Worm (Caenorhabditis elegans): ENCODE measurements around the gene F23B12.7.
A peak's percentile ranks its signal among the peaks of the same experiment; 100 is the strongest.

F23B12.7 gene

DNA sequence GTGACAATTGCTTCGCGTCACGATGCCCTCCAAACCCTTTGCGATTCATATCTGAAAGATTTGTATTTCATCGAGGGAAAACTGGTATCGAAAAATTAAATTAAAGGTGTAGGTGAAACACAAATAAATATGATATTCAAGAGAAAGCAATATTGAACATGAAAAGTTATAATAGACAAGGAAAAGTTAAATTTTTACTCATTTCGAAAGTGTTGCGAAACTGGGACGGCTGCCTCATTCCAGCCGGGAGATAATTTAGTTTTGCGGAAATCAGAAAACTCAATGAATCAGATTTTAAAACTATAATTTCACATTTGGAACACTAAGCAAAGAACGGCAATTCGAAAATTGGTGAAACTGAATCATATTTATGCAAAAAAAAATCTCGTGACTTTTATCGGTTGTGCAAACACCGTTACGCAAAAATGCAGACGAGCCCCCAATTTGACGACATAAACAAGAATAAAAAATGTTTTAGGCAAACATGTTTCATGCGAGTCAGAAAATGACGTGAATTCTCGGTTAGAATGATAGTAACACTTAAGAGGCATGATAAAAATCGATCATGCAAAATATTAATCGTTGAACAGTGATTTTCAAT lies 34.4 kb upstream of the F23B12.7 start, which contains the start of the genes nxf-1 and C15H11.11 (continued):
- no peak for TF ChIP-seq mml-1 (tag; optimal IDR thresholded peaks at IDR 0.05)
- TF ChIP-seq fkh-2 (tag; optimal IDR thresholded peaks at IDR 0.05) = no peak
- no peak for TF ChIP-seq aly-2 (tag; optimal IDR thresholded peaks at IDR 0.05)
- TF ChIP-seq ztf-11 (tag; optimal IDR thresholded peaks at IDR 0.05) = no peak
- TF ChIP-seq jun-1 (tag; optimal IDR thresholded peaks at IDR 0.05) = peak; percentile 79
- TF ChIP-seq lin-39 (tag; optimal IDR thresholded peaks at IDR 0.05) = no peak
- TF ChIP-seq nhr-23 (tag; optimal IDR thresholded peaks at IDR 0.05) = peak; percentile 51
- no peak for TF ChIP-seq ceh-16 (tag; optimal IDR thresholded peaks at IDR 0.05)
- no peak for TF ChIP-seq unc-39 (tag; optimal IDR thresholded peaks at IDR 0.05)
- no peak for TF ChIP-seq nhr-28 (tag; optimal IDR thresholded peaks at IDR 0.05)
- TF ChIP-seq hmg-11 (tag; optimal IDR thresholded peaks at IDR 0.05) = peak; percentile 73
- no peak for TF ChIP-seq elt-3 (tag; optimal IDR thresholded peaks at IDR 0.05)
- TF ChIP-seq fkh-10 (GFP tag; optimal IDR thresholded peaks at IDR 0.05) = no peak
- no peak for TF ChIP-seq ceh-9 (tag; optimal IDR thresholded peaks at IDR 0.05)
- peak; percentile 77 for TF ChIP-seq snpc-4 (tag; optimal IDR thresholded peaks at IDR 0.05)
- TF ChIP-seq ztf-4 (tag; optimal IDR thresholded peaks at IDR 0.05) = no peak
- TF ChIP-seq ama-1 (optimal IDR thresholded peaks at IDR 0.05) = peak; percentile 61
- no peak for TF ChIP-seq nhr-77 (tag; optimal IDR thresholded peaks at IDR 0.05)
- TF ChIP-seq unc-62 (GFP tag; optimal IDR thresholded peaks at IDR 0.05) = no peak
- peak; percentile 28 for TF ChIP-seq skn-1 (tag; optimal IDR thresholded peaks at IDR 0.05)
- TF ChIP-seq pqm-1 (tag; optimal IDR thresholded peaks at IDR 0.05) = peak; percentile 68
- no peak for TF ChIP-seq nhr-12 (tag; optimal IDR thresholded peaks at IDR 0.05)
- TF ChIP-seq elt-2 (tag; optimal IDR thresholded peaks at IDR 0.05) = peak; percentile 77

DNA sequence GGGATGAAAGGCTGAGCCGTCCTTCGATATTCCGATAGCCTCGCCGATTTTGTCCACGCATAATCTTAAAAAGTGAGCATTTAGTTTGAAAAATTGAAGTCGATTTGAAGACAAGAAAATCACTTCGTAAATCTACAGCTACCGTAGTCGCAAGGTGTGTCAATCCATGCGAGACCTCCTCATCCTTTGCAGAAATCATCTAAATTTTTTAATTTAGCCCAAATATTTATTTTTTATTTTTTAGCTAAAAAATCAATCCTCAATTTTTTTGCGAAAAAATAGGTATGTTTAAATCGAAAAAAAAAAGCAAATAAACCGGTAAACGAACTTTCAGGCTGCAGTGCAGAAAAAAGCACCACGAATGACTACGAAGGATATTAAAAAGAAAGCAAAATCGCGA lies 31.8 kb upstream of the F23B12.7 start, which contains the start of the genes nxf-2 and set-31:
Gene nxf-2, minus strand, starts transcription at position 101 of the 400 bp plus-strand sequence.
Gene set-31, plus strand, starts transcription at position 169 of the 400 bp plus-strand sequence.
- TF ChIP-seq aly-2 (tag; optimal IDR thresholded peaks at IDR 0.05) (no peak), nhr-67 (tag; optimal IDR thresholded peaks at IDR 0.05) (no peak), lin-15B (tag; optimal IDR thresholded peaks at IDR 0.05) (no peak), fkh-2 (tag; optimal IDR thresholded peaks at IDR 0.05) (no peak), nhr-77 (tag; optimal IDR thresholded peaks at IDR 0.05) (no peak), elt-3 (tag; optimal IDR thresholded peaks at IDR 0.05) (no peak), unc-62 (GFP tag; optimal IDR thresholded peaks at IDR 0.05) (no peak)

DNA sequence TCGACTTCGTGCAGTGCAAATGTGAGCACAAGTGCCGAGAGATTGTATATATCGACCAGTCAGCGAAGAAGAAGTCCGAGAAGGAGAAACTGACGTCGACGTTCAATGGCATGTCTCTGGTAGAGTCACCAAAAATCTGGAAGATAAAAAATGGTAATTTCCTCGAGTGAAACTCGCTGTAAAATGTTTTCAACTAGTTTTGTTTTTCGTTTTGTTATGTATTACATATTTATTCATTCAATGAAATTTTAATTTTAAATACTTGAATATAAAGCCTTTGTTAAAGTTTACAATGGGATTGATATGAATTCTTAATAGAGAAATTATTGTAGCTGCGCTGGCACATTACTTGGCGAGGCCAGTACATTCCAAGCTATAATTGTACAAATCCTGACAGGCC lies 29.6 kb upstream of the F23B12.7 start:
- TF ChIP-seq nhr-23 (tag; optimal IDR thresholded peaks at IDR 0.05) (no peak), ama-1 (optimal IDR thresholded peaks at IDR 0.05) (no peak), elt-1 (tag; optimal IDR thresholded peaks at IDR 0.05) (no peak), fos-1 (tag; optimal IDR thresholded peaks at IDR 0.05) (no peak), nhr-76 (tag; optimal IDR thresholded peaks at IDR 0.05) (no peak), nhr-67 (tag; optimal IDR thresholded peaks at IDR 0.05) (no peak), eor-1 (tag; optimal IDR thresholded peaks at IDR 0.05) (no peak)

DNA sequence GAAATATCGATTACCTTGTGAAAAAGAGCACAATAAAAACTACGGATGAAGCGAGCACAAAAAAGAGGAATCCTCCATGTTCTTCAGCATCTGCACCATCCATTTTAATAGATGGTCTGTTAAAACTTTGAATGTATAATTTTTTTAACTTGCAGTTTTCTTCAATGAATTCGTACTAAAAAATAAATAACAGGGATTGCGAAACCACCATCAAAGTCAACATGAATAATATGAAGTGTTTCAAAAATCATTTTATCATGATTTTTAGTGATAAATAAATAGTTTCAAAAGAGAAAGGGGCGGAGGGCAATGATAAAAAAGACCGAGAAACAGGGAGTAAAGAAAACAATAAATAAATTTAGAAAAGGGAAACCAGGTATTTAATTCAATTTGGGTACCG lies 28.2 kb upstream of the F23B12.7 start, which contains the start of gene dhs-22:
Gene dhs-22, minus strand, starts transcription at position 116 of the 400 bp plus-strand sequence.
- no peak for TF ChIP-seq nhr-67 (tag; optimal IDR thresholded peaks at IDR 0.05)
- peak; percentile 10 for TF ChIP-seq pha-4 (tag; optimal IDR thresholded peaks at IDR 0.05)
- TF ChIP-seq daf-12 (tag; optimal IDR thresholded peaks at IDR 0.05) = no peak
- TF ChIP-seq elt-2 (tag; optimal IDR thresholded peaks at IDR 0.05) = peak; percentile 36

DNA sequence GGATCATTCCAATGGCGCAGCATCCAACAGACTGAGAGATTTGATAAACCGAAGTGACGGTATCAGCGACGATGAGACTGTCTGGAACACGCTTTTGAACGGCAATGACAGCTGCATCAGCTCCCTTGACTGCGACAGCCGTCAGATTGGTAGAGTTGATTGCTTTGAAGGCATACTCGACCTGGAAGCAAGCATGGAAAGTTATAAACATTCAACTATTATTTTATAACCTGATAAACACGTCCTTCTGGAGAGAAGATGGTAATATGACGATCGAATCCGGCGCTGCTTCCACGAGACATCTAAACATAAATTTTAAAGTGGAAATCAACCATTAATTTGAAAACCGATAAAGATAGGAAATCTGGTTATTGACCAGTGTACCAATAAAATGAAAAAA lies 27.2 kb upstream of the F23B12.7 start, which contains the start of gene pas-1:
Gene pas-1, minus strand, starts transcription at position 302 of the 400 bp plus-strand sequence.
- no peak for TF ChIP-seq nhr-67 (tag; optimal IDR thresholded peaks at IDR 0.05)
- TF ChIP-seq elt-2 (tag; optimal IDR thresholded peaks at IDR 0.05) = peak; percentile 6

DNA sequence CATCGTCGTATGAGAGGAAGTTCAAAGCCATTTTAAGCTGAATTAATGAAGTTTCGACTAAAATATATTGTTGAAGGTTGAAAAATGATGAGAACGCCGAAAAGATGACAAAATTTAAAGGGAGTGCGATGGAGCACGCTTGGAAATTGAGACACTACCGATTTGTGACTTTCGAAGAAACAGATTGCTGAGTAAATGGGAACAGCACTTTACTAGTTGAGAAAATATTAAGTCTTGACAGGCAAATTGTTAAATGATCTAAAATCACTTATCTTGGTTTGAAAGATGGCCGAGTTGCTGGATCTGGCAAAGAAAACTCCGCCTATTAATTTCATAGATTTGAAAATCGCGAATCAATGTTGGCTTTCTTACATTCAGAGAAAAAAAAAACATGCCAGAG lies 26.2 kb upstream of the F23B12.7 start, which contains the start of gene rpoa-12:
Gene rpoa-12, minus strand, starts transcription at position 37 of the 400 bp plus-strand sequence.
- TF ChIP-seq nhr-11 (tag; optimal IDR thresholded peaks at IDR 0.05) (no peak), ceh-9 (tag; optimal IDR thresholded peaks at IDR 0.05) (no peak), egl-5 (tag; optimal IDR thresholded peaks at IDR 0.05) (no peak), elt-2 (tag; optimal IDR thresholded peaks at IDR 0.05) (no peak), unc-62 (GFP tag; optimal IDR thresholded peaks at IDR 0.05) (no peak), pha-4 (tag; optimal IDR thresholded peaks at IDR 0.05) (peak; percentile 52), mml-1 (tag; optimal IDR thresholded peaks at IDR 0.05) (no peak), nhr-28 (tag; optimal IDR thresholded peaks at IDR 0.05) (no peak), unc-39 (tag; optimal IDR thresholded peaks at IDR 0.05) (no peak), snpc-4 (tag; optimal IDR thresholded peaks at IDR 0.05) (peak; percentile 24), daf-12 (tag; optimal IDR thresholded peaks at IDR 0.05) (no peak), ZK546.5 (tag; optimal IDR thresholded peaks at IDR 0.05) (no peak), mdl-1 (tag; optimal IDR thresholded peaks at IDR 0.05) (no peak), ceh-28 (tag; optimal IDR thresholded peaks at IDR 0.05) (no peak), sea-2 (GFP tag; optimal IDR thresholded peaks at IDR 0.05) (no peak), R02D3.7 (tag; optimal IDR thresholded peaks at IDR 0.05) (no peak), ztf-4 (tag; optimal IDR thresholded peaks at IDR 0.05) (no peak), fkh-10 (GFP tag; optimal IDR thresholded peaks at IDR 0.05) (no peak), nhr-23 (tag; optimal IDR thresholded peaks at IDR 0.05) (peak; percentile 51), nhr-77 (tag; optimal IDR thresholded peaks at IDR 0.05) (no peak), eor-1 (tag; optimal IDR thresholded peaks at IDR 0.05) (no peak), lin-15B (tag; optimal IDR thresholded peaks at IDR 0.05) (peak; percentile 64), ceh-16 (tag; optimal IDR thresholded peaks at IDR 0.05) (no peak), nhr-12 (tag; optimal IDR thresholded peaks at IDR 0.05) (no peak), tbx-2 (tag; optimal IDR thresholded peaks at IDR 0.05) (no peak), nhr-237 (tag; optimal IDR thresholded peaks at IDR 0.05) (no peak), elt-1 (tag; optimal IDR thresholded peaks at IDR 0.05) (no peak), hmg-11 (tag; optimal IDR thresholded peaks at IDR 0.05) (no peak)
